Worm (Caenorhabditis elegans) whole organism, L4 larva: ENCODE measurements around the gene snf-9.

Source experiments
- F10B5.3 ChIP-seq: sonication (generic microtip); optimal IDR thresholded peaks from 2 replicates; lab custom pipeline; 2016; ENCODE audit warnings: mild to moderate bottlenecking, missing genetic modification characterization, missing compliant biosample characterization
- F37D6.2 ChIP-seq: sonication (generic microtip); optimal IDR thresholded peaks from 2 replicates; lab custom pipeline; 2016; ENCODE audit warnings: mild to moderate bottlenecking, missing genetic modification characterization, missing compliant biosample characterization
- Y75B8A.6 ChIP-seq: fragments of 200-800 bp; sonication (Bioruptor generic); IDR thresholded peaks from 2 replicates; pipeline ENCODE4 v1.3.6; 2022; ENCODE audit warnings: missing genetic modification reagents, missing genetic modification characterization, missing compliant biosample characterization
- ZK337.2 ChIP-seq: fragments of 200-800 bp; sonication (Bioruptor generic); IDR thresholded peaks from 2 replicates; pipeline ENCODE4 v1.3.6; 2022; ENCODE audit warnings: missing genetic modification reagents, missing genetic modification characterization, missing compliant biosample characterization
- aha-1 ChIP-seq: fragments of 150-350 bp; peaks from one replicate; lab custom pipeline; 2014; ENCODE audit warnings: missing biosample characterization, missing genetic modification characterization
- attf-4 ChIP-seq: sonication (generic microtip); optimal IDR thresholded peaks from 3 replicates; lab custom pipeline; 2017; ENCODE audit warnings: missing biosample characterization, missing genetic modification characterization
- ceh-20 ChIP-seq: fragments of 200-800 bp; sonication (Bioruptor generic); IDR thresholded peaks from 2 replicates; pipeline ENCODE4 v1.3.6; 2022; ENCODE audit warnings: missing genetic modification reagents, missing genetic modification characterization, missing compliant biosample characterization
- ceh-28 ChIP-seq: fragments of 150-350 bp; optimal IDR thresholded peaks from 2 replicates; lab custom pipeline; 2014; ENCODE audit warnings: missing biosample characterization, missing genetic modification reagents, missing genetic modification characterization
- ceh-62 ChIP-seq: sonication (generic microtip); optimal IDR thresholded peaks from 2 replicates; lab custom pipeline; 2017; ENCODE audit warnings: missing biosample characterization, missing genetic modification characterization
- ces-1 ChIP-seq: fragments of 150-350 bp; sonication (generic microtip); optimal IDR thresholded peaks from 4 replicates; lab custom pipeline; 2014; ENCODE audit warnings: missing biosample characterization, missing genetic modification reagents, missing genetic modification characterization
- cey-2 ChIP-seq: sonication (generic microtip); optimal IDR thresholded peaks from 3 replicates; lab custom pipeline; 2017; ENCODE audit warnings: missing genetic modification characterization, mild to moderate bottlenecking, missing compliant biosample characterization, antibody characterized with exemption, borderline replicate concordance; ENCODE audit not compliant: insufficient read depth
- daf-12 ChIP-seq: fragments of 150-350 bp; optimal IDR thresholded peaks from 2 replicates; lab custom pipeline; 2014; ENCODE audit warnings: missing biosample characterization, missing genetic modification reagents, missing genetic modification characterization
- daf-16 ChIP-seq, 3 experiments: sonication (generic microtip); optimal IDR thresholded peaks; 2 replicates each; lab custom pipeline; 2016 to 2017; ENCODE audit warnings: missing genetic modification characterization in 3 of 3, missing genetic modification reagents in 3 of 3, mild to moderate bottlenecking in 2 of 3, missing compliant biosample characterization in 2 of 3, missing biosample characterization in 1 of 3, moderate library complexity in 1 of 3
- daf-19 ChIP-seq: fragments of 200-800 bp; sonication (Bioruptor generic); conservative IDR thresholded peaks from 2 replicates; pipeline ENCODE4 v1.3.6; 2022; ENCODE audit warnings: missing genetic modification characterization, missing compliant biosample characterization
- daf-8 ChIP-seq: fragments of 200-800 bp; sonication (Bioruptor generic); IDR thresholded peaks from 2 replicates; pipeline ENCODE4 v1.3.6; 2022; ENCODE audit warnings: missing genetic modification characterization, missing compliant biosample characterization
- dmd-8 ChIP-seq: fragments of 200-800 bp; sonication (Bioruptor generic); IDR thresholded peaks from 2 replicates; pipeline ENCODE4 v1.3.6; 2022; ENCODE audit warnings: missing genetic modification characterization, missing compliant biosample characterization
- dpl-1 ChIP-seq: fragments of 150-350 bp; optimal IDR thresholded peaks from 2 replicates; lab custom pipeline; 2014; ENCODE audit warnings: missing biosample characterization, missing genetic modification reagents, missing genetic modification characterization
- duxl-1 ChIP-seq: sonication (generic microtip); optimal IDR thresholded peaks from 2 replicates; lab custom pipeline; 2016; ENCODE audit warnings: mild to moderate bottlenecking, missing genetic modification characterization, moderate library complexity, missing compliant biosample characterization; ENCODE audit not compliant: poor library complexity
- dve-1 ChIP-seq: sonication (generic microtip); optimal IDR thresholded peaks from 2 replicates; lab custom pipeline; 2017; ENCODE audit warnings: antibody characterized with exemption, mild to moderate bottlenecking, missing genetic modification characterization, missing compliant biosample characterization; ENCODE audit not compliant: insufficient read depth
- egl-27 ChIP-seq: sonication (generic microtip); optimal IDR thresholded peaks from 3 replicates; lab custom pipeline; 2017; ENCODE audit warnings: missing biosample characterization, missing genetic modification reagents, missing genetic modification characterization
- gei-8 ChIP-seq: fragments of 200-800 bp; sonication (Bioruptor generic); optimal IDR thresholded peaks from 2 replicates; lab custom pipeline; 2018; ENCODE audit warnings: mild to moderate bottlenecking, missing genetic modification characterization, missing compliant biosample characterization
- hlh-11 ChIP-seq: fragments of 200-800 bp; sonication (Bioruptor generic); optimal IDR thresholded peaks from 2 replicates; lab custom pipeline; 2018; ENCODE audit warnings: mild to moderate bottlenecking, missing genetic modification characterization, missing compliant biosample characterization
- lin-1 ChIP-seq: fragments of 200-800 bp; sonication (Bioruptor generic); IDR thresholded peaks from 2 replicates; pipeline ENCODE4 v1.3.6; 2022; ENCODE audit warnings: missing genetic modification reagents, missing genetic modification characterization, missing compliant biosample characterization
- lin-13 ChIP-seq: fragments of 150-350 bp; optimal IDR thresholded peaks from 2 replicates; lab custom pipeline; 2014; ENCODE audit warnings: missing biosample characterization, missing genetic modification reagents, missing genetic modification characterization
- lin-29 ChIP-seq: fragments of 200-800 bp; sonication (Bioruptor generic); IDR thresholded peaks from 2 replicates; pipeline ENCODE4 v1.3.6; 2022; ENCODE audit warnings: missing genetic modification reagents, missing genetic modification characterization, missing compliant biosample characterization
- lin-38 ChIP-seq: fragments of 200-800 bp; sonication (Bioruptor generic); IDR thresholded peaks from 2 replicates; pipeline ENCODE4 v1.3.6; 2022; ENCODE audit warnings: missing genetic modification reagents, missing genetic modification characterization, missing compliant biosample characterization
- madf-5 ChIP-seq, 2 experiments: fragments of 200-800 bp; sonication (Bioruptor generic); IDR thresholded peaks; 2 replicates each; pipeline ENCODE4 v1.3.6; 2022; ENCODE audit warnings: missing compliant biosample characterization in 2 of 2, missing genetic modification characterization in 2 of 2
- madf-9 ChIP-seq: fragments of 200-800 bp; sonication (Bioruptor generic); conservative IDR thresholded peaks from 2 replicates; pipeline ENCODE4 v1.3.6; 2022; ENCODE audit warnings: missing genetic modification reagents, missing genetic modification characterization, missing compliant biosample characterization
- mdl-1 ChIP-seq, 2 experiments: fragments of 150-350 bp in 1 of 2; sonication (generic microtip) in 1 of 2; optimal IDR thresholded peaks; 2 replicates each; lab custom pipeline; 2014 to 2017; ENCODE audit warnings: missing biosample characterization in 2 of 2, missing genetic modification characterization in 2 of 2
- mes-2 ChIP-seq: sonication (generic microtip); optimal IDR thresholded peaks from 2 replicates; lab custom pipeline; 2016; ENCODE audit warnings: missing genotype, mild to moderate bottlenecking, missing genetic modification characterization, missing compliant biosample characterization; ENCODE audit not compliant: poor library complexity, severe bottlenecking
- nhr-10 ChIP-seq: fragments of 150-350 bp; optimal IDR thresholded peaks from 2 replicates; lab custom pipeline; 2014; ENCODE audit warnings: missing biosample characterization, missing genetic modification characterization
- nhr-102 ChIP-seq: sonication (generic microtip); optimal IDR thresholded peaks from 2 replicates; lab custom pipeline; 2016; ENCODE audit warnings: mild to moderate bottlenecking, missing genetic modification characterization, moderate library complexity, missing compliant biosample characterization
- nhr-111 ChIP-seq: fragments of 200-800 bp; sonication (Bioruptor generic); optimal IDR thresholded peaks from 2 replicates; lab custom pipeline; 2018; ENCODE audit warnings: mild to moderate bottlenecking, missing genetic modification characterization, missing compliant biosample characterization
- nhr-25 ChIP-seq: sonication (generic microtip); optimal IDR thresholded peaks from 2 replicates; lab custom pipeline; 2017; ENCODE audit warnings: missing genetic modification characterization, mild to moderate bottlenecking, missing compliant biosample characterization, antibody characterized with exemption, moderate library complexity, borderline replicate concordance; ENCODE audit not compliant: insufficient read depth
- nhr-41 ChIP-seq: fragments of 200-800 bp; sonication (Bioruptor generic); IDR thresholded peaks from 2 replicates; pipeline ENCODE4 v1.3.6; 2022; ENCODE audit warnings: missing genetic modification reagents, missing genetic modification characterization, missing compliant biosample characterization
- nhr-42 ChIP-seq: fragments of 200-800 bp; sonication (Bioruptor generic); IDR thresholded peaks from 2 replicates; pipeline ENCODE4 v1.3.6; 2022; ENCODE audit warnings: missing genetic modification characterization, missing compliant biosample characterization
- rbr-2 ChIP-seq: sonication (generic microtip); optimal IDR thresholded peaks from 2 replicates; lab custom pipeline; 2016; ENCODE audit warnings: missing genotype, missing genetic modification characterization, missing compliant biosample characterization
- snpc-1.2 ChIP-seq: fragments of 200-800 bp; sonication (Bioruptor generic); IDR thresholded peaks from 2 replicates; pipeline ENCODE4 v1.3.6; 2022; ENCODE audit warnings: missing genetic modification reagents, missing genetic modification characterization, missing compliant biosample characterization
- tra-1 ChIP-seq: fragments of 200-800 bp; sonication (Bioruptor generic); IDR thresholded peaks from 2 replicates; pipeline ENCODE4 v1.3.6; 2022; ENCODE audit warnings: missing genetic modification reagents, missing genetic modification characterization, missing compliant biosample characterization
- unc-62 ChIP-seq, 3 experiments: fragments of 150-350 bp in 1 of 3; sonication (generic microtip); optimal IDR thresholded peaks in 2 of 3; peaks in 1 of 3; 1 replicate in 1 of 3; 2 replicates in 2 of 3; lab custom pipeline; 2014 to 2017; ENCODE audit warnings: missing biosample characterization in 3 of 3, missing genetic modification characterization in 3 of 3, missing genetic modification reagents in 3 of 3, missing genotype in 1 of 3
- zip-11 ChIP-seq: fragments of 200-800 bp; sonication (Bioruptor generic); IDR thresholded peaks from 2 replicates; pipeline ENCODE4 v1.3.6; 2022; ENCODE audit warnings: missing genetic modification characterization, missing compliant biosample characterization

Gene snf-9

DNA sequence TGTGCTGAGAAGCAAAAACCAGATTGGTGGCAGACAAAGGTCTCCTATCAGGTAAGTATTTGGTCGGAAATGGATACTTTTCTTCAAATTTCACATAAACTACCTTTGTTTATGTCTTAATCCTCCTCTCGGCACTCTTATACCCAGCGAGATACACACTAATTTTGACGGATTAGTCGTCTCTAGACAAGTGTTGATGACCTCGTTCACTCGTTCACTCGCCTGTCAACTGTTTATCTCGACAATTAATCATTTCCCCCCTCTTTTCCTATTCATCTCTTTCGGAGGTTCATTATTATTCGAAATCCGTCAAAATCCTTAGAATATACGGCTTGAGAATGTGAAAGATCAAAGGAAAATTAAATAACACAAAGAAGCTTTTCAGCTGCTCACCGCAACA, 42.2 kb upstream of the snf-9 start:
- TF ChIP-seq nhr-102 (tag; lab: Kevin White, UChicago) (no peak), ceh-20 (GFP tag; lab: Robert Waterston, UW) (no peak), ceh-28 (tag; lab: Kevin White, UChicago) (no peak), madf-9 (GFP tag; lab: Robert Waterston, UW) (no peak)

DNA sequence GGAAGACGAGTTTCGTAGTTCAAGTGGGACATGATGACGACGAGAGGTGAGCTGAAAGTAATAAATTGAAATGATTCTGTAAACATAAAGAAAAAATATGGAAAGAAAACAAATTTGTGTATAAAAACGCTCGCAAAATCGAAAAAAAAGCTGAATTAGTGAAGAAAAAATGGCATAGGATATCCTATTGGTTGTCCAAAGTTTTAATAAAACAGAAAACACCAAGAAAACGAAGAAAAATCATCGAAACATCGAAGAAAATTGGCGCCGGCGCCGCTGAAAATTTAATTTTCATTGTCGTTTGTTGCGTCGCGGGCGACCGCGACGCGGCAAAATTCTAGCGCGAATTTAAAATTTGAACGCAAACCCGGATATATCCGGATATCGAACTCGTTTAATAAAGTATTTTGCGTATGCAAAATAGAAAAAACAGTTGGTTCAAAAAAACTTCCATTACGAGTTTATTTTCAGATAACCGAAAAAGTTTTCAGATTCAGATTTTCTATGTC, 38.3 kb upstream of the snf-9 start, which contains the start of gene gln-5:
Gene gln-5, minus strand, starts transcription at position 51 of the 509 bp plus-strand sequence.
- TF ChIP-seq mdl-1 (tag; optimal IDR thresholded peaks at IDR 0.05; lab: Kevin White, UChicago) (no peak), aha-1 (peak; percentile 34), nhr-41 (GFP tag; lab: Robert Waterston, UW) (no peak), snpc-1.2 (GFP tag; lab: Robert Waterston, UW) (0 out of 2 replicates have a peak, but pooled peaks have one; percentile 45), lin-38 (GFP tag; lab: Robert Waterston, UW) (peak; percentile 64)

DNA sequence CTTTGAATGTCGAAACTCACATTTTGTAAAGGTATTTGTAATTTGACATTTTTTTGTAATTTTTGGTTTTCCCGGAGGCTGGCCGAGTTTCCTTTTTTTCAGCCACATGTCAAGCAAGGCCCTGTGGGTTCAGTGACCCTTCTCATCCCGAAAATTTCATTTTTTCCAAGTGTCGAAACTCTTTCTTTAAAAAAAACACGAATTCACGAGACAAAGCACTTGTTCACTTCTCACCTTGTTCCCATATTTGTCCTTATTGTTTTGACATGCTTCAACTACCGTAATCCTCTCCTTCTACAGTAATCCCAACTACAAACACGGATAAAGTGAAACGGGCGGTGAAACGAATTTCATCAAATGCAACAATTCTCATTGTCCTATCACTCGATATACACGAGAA, 36.7 kb upstream of the snf-9 start, which contains the start of gene lhfp-4:
Gene lhfp-4, plus strand, starts transcription at position 301 of the 400 bp plus-strand sequence.
- TF ChIP-seq lin-13 (GFP tag; lab: Kevin White, UChicago), result no peak
- no peak for TF ChIP-seq nhr-25 (tag; lab: Kevin White, UChicago)
- TF ChIP-seq gei-8, result no peak
- no peak for TF ChIP-seq nhr-42 (GFP tag; lab: Robert Waterston, UW)
- TF ChIP-seq F37D6.2 (tag; lab: Kevin White, UChicago), result no peak
- TF ChIP-seq F10B5.3 (tag; lab: Kevin White, UChicago), result no peak
- TF ChIP-seq mdl-1 (tag; optimal IDR thresholded peaks at IDR 0.05; lab: Kevin White, UChicago), result no peak
- TF ChIP-seq nhr-111, result no peak
- no peak for TF ChIP-seq daf-16 (GFP tag; optimal IDR thresholded peaks at IDR 0.05; lab: Kevin White, UChicago)
- TF ChIP-seq daf-16 (tag; optimal IDR thresholded peaks at IDR 0.05; lab: Kevin White, UChicago), result no peak
- no peak for TF ChIP-seq ceh-28 (tag; lab: Kevin White, UChicago)
- TF ChIP-seq zip-11 (GFP tag; lab: Robert Waterston, UW), result no peak
- TF ChIP-seq cey-2 (tag; lab: Kevin White, UChicago), result no peak
- no peak for TF ChIP-seq daf-19
- no peak for TF ChIP-seq Y75B8A.6
- TF ChIP-seq lin-1 (GFP tag; lab: Robert Waterston, UW), result no peak
- TF ChIP-seq daf-12 (tag; lab: Kevin White, UChicago), result no peak

DNA sequence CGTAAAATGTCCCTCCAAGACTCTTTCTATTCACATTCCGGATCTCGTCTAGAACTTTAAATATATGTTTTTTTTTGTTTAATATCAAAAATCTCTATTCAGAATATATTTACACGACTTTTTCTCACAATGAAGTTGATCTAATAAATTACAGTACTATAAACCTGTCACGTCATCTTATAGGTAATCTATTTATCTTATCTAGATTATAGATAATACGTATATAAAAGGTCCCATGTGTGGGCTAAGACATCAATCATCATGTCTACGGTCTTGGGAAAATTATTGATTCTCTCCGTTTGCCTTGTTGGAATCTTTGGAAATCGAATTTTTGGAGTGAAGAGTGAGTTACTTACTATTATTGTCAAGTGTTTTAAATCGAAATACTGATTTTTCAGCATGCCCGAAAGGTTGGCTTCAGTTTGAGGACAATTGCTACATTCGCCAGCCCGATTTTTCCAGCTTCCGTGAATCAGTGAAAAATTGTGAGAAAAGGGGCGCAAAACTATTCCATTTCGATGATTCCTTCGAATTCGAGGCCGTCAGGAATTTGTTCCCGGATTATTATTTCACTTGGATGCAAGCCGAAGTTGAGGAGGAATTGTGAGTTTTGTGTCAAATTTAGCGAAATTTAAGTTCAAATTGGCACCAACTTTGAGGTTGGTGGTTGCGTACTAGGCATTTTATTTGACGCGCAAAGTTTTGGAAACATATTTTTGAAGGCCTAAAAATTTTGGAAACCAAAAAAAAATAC, 35.1 kb upstream of the snf-9 start, which contains the start of gene clec-196:
Gene clec-196, plus strand, starts transcription at position 252 of the 754 bp plus-strand sequence.
- no peak for TF ChIP-seq lin-29 (GFP tag; lab: Robert Waterston, UW)
- TF ChIP-seq nhr-111, result no peak
- TF ChIP-seq hlh-11, result no peak
- TF ChIP-seq rbr-2 (tag; lab: Kevin White, UChicago), result no peak
- TF ChIP-seq mes-2 (tag; lab: Kevin White, UChicago), result peak; percentile 1
- TF ChIP-seq lin-38 (GFP tag; lab: Robert Waterston, UW), result peak; percentile 18
- no peak for TF ChIP-seq mdl-1 (tag; optimal IDR thresholded peaks at IDR 0.05; lab: Kevin White, UChicago)
- no peak for TF ChIP-seq zip-11 (GFP tag; lab: Robert Waterston, UW)
- peak; percentile 4 for TF ChIP-seq dve-1 (tag; lab: Kevin White, UChicago)
- TF ChIP-seq Y75B8A.6, result no peak
- TF ChIP-seq lin-13 (GFP tag; lab: Kevin White, UChicago), result no peak
- no peak for TF ChIP-seq egl-27 (tag; lab: Kevin White, UChicago)
- TF ChIP-seq nhr-10 (tag; lab: Kevin White, UChicago), result no peak
- TF ChIP-seq duxl-1 (tag; lab: Kevin White, UChicago), result no peak
- no peak for TF ChIP-seq dmd-8 (GFP tag; lab: Robert Waterston, UW)
- TF ChIP-seq unc-62 (GFP tag; optimal IDR thresholded peaks at IDR 0.05 in 1 of 2; lab: Kevin White, UChicago), result no peak
- no peak for TF ChIP-seq unc-62 (tag; optimal IDR thresholded peaks at IDR 0.05; lab: Kevin White, UChicago)
- peak; percentile 39 for TF ChIP-seq dpl-1 (GFP tag; lab: Kevin White, UChicago)
- TF ChIP-seq ZK337.2 (GFP tag; lab: Robert Waterston, UW), result no peak
- TF ChIP-seq daf-8, result no peak
- TF ChIP-seq ceh-62, result no peak
- no peak for TF ChIP-seq tra-1 (GFP tag; lab: Robert Waterston, UW)
- no peak for TF ChIP-seq ces-1 (GFP tag; lab: Kevin White, UChicago)
- TF ChIP-seq nhr-41 (GFP tag; lab: Robert Waterston, UW), result no peak
- TF ChIP-seq madf-5 (GFP tag; IDR thresholded peaks at IDR 0.05; lab: Robert Waterston, UW), result no peak
- no peak for TF ChIP-seq attf-4
